Worm (Caenorhabditis elegans) whole organism, midembryonic: Measurements from ENCODE around the gene Y49F6B.8.

Experiments
- T22C8.4 ChIP-seq: fragments of 200-800 bp; sonication (Bioruptor generic); IDR thresholded peaks from 2 replicates; pipeline ENCODE4 v1.3.6; 2022; ENCODE audit warnings: missing genetic modification characterization, missing compliant biosample characterization
- cog-1 ChIP-seq: sonication (generic microtip); optimal IDR thresholded peaks from 2 replicates; lab custom pipeline; 2016; ENCODE audit warnings: missing genetic modification characterization, missing compliant biosample characterization
- flt-1 ChIP-seq: fragments of 200-800 bp; sonication (Bioruptor generic); IDR thresholded peaks from 2 replicates; pipeline ENCODE4 v1.3.6; 2022; ENCODE audit warnings: missing genetic modification characterization, missing compliant biosample characterization
- klf-2 ChIP-seq: fragments of 200-800 bp; sonication (Bioruptor generic); conservative IDR thresholded peaks from 2 replicates; pipeline ENCODE4 v1.3.6; 2022; ENCODE audit warnings: missing genetic modification reagents, missing genetic modification characterization, missing compliant biosample characterization
- med-1 ChIP-seq: sonication (generic microtip); optimal IDR thresholded peaks from 2 replicates; lab custom pipeline; 2017; ENCODE audit warnings: missing genetic modification characterization, mild to moderate bottlenecking, missing compliant biosample characterization, antibody characterized with exemption, missing genetic modification reagents; ENCODE audit not compliant: insufficient read depth
- ref-1 ChIP-seq: fragments of 200-800 bp; sonication (Bioruptor generic); conservative IDR thresholded peaks from 2 replicates; pipeline ENCODE4 v1.3.6; 2022; ENCODE audit warnings: missing genetic modification reagents, missing genetic modification characterization, missing compliant biosample characterization
- tab-1 ChIP-seq: fragments of 200-800 bp; sonication (Bioruptor generic); IDR thresholded peaks from 2 replicates; pipeline ENCODE4 v1.3.6; 2022; ENCODE audit warnings: missing genetic modification characterization, missing compliant biosample characterization
- ztf-23 ChIP-seq: fragments of 200-800 bp; sonication (Bioruptor generic); IDR thresholded peaks from 2 replicates; pipeline ENCODE4 v1.3.6; 2022; ENCODE audit warnings: missing genetic modification reagents, missing genetic modification characterization, missing compliant biosample characterization
- ztf-29 ChIP-seq: fragments of 200-800 bp; sonication (Bioruptor generic); IDR thresholded peaks from 2 replicates; pipeline ENCODE4 v1.3.6; 2022; ENCODE audit warnings: missing genetic modification reagents, missing genetic modification characterization, missing compliant biosample characterization

The Y49F6B.8 gene

ce11 chrII:3481584-3481983 is at the start of gene Y49F6B.8:
Y49F6B.8 (minus strand) TSS chrII:3481684.
- TF ChIP-seq tab-1 (GFP tag; lab: Robert Waterston, UW) (no peak), med-1 (no peak), klf-2 (GFP tag; lab: Robert Waterston, UW) (no peak), T22C8.4 (GFP tag; lab: Robert Waterston, UW) (no peak), flt-1 (GFP tag; lab: Robert Waterston, UW) (no peak), cog-1 (tag; lab: Kevin White, UChicago) (no peak)

DNA sequence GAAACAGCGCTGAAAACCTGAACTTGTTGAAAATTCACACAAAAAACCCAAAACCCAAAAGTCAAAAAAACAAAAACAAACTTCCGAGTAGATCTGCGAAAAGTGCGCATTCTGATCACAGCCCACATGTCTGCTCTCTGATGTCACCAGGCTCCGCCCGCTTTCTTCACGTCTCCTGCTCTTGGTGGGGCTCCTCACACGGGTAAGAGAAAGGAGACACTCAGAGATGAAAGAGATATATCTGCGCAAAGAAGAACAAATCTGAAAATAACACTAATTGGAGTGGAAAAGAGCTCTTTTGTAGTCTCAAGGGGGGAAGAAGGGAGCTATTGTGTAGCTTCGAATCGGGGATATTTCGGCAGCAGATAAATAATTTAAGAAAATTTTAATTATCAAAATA is 46.8 kb upstream of the Y49F6B.8 start, which contains the start of gene ncs-6:
Gene ncs-6 (minus strand): TSS at position 261 of the 400 bp plus-strand sequence.
- TF ChIP-seq ztf-29 (no peak), ref-1 (no peak), klf-2 (GFP tag; lab: Robert Waterston, UW) (no peak), med-1 (no peak), ztf-23 (GFP tag; lab: Robert Waterston, UW) (no peak)

ce11 chrII:3527460-3527859 is 46.0 kb upstream of the Y49F6B.8 start:
- no peak for TF ChIP-seq tab-1 (GFP tag; lab: Robert Waterston, UW)
- no peak for TF ChIP-seq T22C8.4 (GFP tag; lab: Robert Waterston, UW)
- TF ChIP-seq ref-1, result no peak
- no peak for TF ChIP-seq klf-2 (GFP tag; lab: Robert Waterston, UW)
- no peak for TF ChIP-seq flt-1 (GFP tag; lab: Robert Waterston, UW)

- TF ChIP-seq ztf-23 (GFP tag; lab: Robert Waterston, UW) (no peak), ztf-29 (no peak), klf-2 (GFP tag; lab: Robert Waterston, UW) (no peak), cog-1 (tag; lab: Kevin White, UChicago) (no peak), ref-1 (no peak), flt-1 (GFP tag; lab: Robert Waterston, UW) (no peak), T22C8.4 (GFP tag; lab: Robert Waterston, UW) (no peak), tab-1 (GFP tag; lab: Robert Waterston, UW) (no peak), med-1 (no peak)
Measured at ce11 chrII:3524097-3524496, 42.6 kb upstream of the Y49F6B.8 start, which contains the start of gene col-72. col-72 (minus strand) TSS chrII:3524197.

DNA sequence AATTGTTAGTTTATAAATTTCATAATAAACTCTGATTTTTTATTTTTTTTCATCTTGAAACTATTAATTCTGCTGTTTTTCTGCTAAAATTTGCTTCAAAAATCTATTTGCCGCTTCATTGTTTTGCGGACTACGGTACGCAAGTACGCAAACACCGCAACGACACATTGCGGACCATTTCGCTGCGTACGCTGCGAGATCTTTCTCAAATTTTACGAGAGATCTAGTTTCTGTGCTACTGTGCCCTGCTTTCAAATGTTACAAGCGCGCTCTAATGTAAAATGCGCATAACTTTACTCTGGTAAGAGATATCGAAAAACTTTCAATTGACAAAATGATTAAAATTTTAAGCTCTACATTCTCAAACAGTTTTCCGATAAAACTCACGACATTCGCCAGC is 42.1 kb upstream of the Y49F6B.8 start:
- peak; percentile 74 for TF ChIP-seq flt-1 (GFP tag; lab: Robert Waterston, UW)

DNA sequence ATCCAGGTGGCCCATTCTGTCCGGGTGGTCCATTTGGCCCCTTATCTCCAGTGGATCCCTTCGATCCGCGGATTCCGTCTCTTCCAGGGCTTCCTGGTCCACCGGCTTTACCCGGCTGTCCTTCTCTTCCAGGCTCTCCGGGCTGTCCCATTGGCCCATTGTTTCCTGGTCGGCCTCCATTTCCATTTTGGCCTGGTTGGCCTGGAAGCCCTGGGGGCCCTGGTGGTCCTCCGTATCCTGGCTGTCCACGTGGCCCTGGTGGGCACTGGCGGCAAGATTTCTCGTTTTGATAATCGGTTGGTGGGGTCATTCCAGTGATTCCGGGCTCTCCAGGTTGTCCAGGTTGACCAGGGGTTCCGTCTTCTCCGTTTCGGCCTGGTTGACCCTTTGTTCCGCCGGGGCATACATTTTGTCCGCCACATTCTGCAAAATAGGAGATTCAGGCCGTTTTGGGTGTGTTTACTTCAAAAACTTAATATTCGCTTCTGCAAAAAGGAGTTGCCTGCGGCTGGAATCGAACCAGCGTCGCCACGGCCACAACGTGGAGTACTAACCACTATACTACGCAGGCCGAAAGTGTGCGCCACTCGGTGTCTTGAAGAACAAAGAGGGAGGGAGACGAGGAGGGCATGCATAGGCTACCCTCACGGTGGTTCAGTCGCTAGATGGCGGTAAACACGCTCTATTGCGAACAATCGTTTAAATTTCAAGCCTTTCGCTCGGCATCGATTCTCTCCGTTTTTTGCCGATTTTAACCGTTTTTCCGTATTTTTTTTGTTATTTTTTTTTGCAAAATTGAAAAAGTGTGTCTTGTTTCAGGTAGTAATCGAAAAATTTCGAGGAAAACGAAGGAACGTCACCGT is 39.7 kb upstream of the Y49F6B.8 start, which contains the start of gene W09G10.9:
Gene W09G10.9 (plus strand): TSS at position 813 of the 863 bp plus-strand sequence.
- TF ChIP-seq ztf-23 (GFP tag; lab: Robert Waterston, UW), result peak; percentile 93
- TF ChIP-seq klf-2 (GFP tag; lab: Robert Waterston, UW), result peak; percentile 91
- peak; percentile 92 for TF ChIP-seq T22C8.4 (GFP tag; lab: Robert Waterston, UW)
- peak; percentile 43 for TF ChIP-seq med-1
- TF ChIP-seq cog-1 (tag; lab: Kevin White, UChicago), result peak; percentile 4
- peak; percentile 89 for TF ChIP-seq ref-1
- peak; percentile 95 for TF ChIP-seq flt-1 (GFP tag; lab: Robert Waterston, UW)
- TF ChIP-seq tab-1 (GFP tag; lab: Robert Waterston, UW), result peak; percentile 96
- TF ChIP-seq ztf-29, result peak; percentile 87

DNA sequence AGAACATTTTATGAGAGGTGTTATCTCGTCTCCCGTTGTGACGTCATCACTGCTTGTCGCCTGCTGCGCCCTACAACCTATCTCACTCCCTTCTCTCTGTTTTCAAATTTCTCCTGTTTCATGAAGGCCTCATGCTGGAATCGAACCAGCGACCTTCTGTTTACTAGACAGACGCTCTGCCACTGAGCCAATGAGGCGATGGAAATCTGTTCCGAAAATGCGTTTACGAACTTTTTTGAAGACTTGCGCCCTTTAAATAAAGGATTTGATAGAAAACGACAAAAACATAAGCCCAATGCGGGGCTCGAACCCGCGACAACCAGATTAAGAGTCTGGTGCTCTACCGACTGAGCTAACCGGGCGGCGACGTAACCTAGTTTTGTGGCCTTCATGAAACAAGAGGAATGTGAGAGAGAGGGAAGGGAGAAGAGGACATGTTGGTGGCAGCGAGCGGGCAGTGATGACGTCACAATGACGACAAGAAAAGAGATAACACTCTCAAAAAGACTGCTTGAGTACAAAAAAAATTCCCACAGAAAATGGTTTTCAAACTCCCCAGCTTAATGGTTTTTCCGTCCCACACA is 37.6 kb upstream of the Y49F6B.8 start, which contains the start of gene clec-126:
Gene clec-126 (plus strand): TSS at position 534 of the 584 bp plus-strand sequence.
- peak; percentile 86; the same call in 1 of the 2 replicates for TF ChIP-seq ztf-29
- peak; percentile 93 for TF ChIP-seq flt-1 (GFP tag; lab: Robert Waterston, UW)
- peak; percentile 87 for TF ChIP-seq cog-1 (tag; lab: Kevin White, UChicago)
- TF ChIP-seq T22C8.4 (GFP tag; lab: Robert Waterston, UW), result peak; percentile 88
- TF ChIP-seq tab-1 (GFP tag; lab: Robert Waterston, UW), result peak; percentile 89
- TF ChIP-seq ztf-23 (GFP tag; lab: Robert Waterston, UW), result peak; percentile 87; the same call in 1 of the 2 replicates
- TF ChIP-seq klf-2 (GFP tag; lab: Robert Waterston, UW), result peak; percentile 84
- peak; percentile 62 for TF ChIP-seq med-1
- TF ChIP-seq ref-1, result peak; percentile 81

- TF ChIP-seq ztf-23 (GFP tag; lab: Robert Waterston, UW), result no peak
- TF ChIP-seq flt-1 (GFP tag; lab: Robert Waterston, UW), result no peak
Measured at ce11 chrII:3516175-3516574, 34.7 kb upstream of the Y49F6B.8 start.

DNA sequence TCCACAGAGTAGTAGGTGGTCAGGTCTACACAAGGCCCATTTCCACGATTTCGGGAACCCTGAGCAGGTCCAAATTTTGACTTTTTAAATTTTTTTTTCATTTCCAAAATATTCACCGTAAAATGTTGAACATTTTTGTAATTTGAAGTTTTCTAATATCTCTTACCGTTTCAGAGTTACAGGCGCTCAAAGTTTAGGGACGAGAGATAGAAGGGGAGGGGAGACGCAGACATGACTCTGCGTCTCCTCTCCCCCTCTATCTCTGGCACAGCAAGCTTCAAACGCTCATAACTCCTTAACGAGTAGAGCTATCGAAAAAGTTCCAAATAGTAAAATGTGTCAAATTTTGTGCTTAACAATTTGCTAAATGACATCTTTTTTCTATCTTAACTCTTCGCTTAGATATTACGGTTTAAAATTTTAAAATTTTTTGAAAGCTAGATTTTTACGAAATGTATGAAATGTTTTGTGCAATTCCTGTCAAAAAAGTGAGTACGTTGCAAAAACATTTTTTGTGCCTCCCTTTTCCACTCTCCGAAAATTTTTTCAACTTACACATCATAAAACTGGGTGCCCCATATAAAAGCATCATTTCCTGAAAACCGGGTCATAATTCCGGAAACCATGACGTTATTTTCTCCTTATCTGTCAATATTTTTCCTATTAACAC is 34.0 kb upstream of the Y49F6B.8 start, which contains the start of the genes Y49F6B.14 and clec-125:
Gene Y49F6B.14 (minus strand): TSS at position 101 of the 670 bp plus-strand sequence.
Gene clec-125 (plus strand): TSS at position 620 of the 670 bp plus-strand sequence.
- TF ChIP-seq T22C8.4 (GFP tag; lab: Robert Waterston, UW) (no peak), cog-1 (tag; lab: Kevin White, UChicago) (no peak), klf-2 (GFP tag; lab: Robert Waterston, UW) (no peak), med-1 (no peak), tab-1 (GFP tag; lab: Robert Waterston, UW) (no peak), ref-1 (no peak), ztf-23 (GFP tag; lab: Robert Waterston, UW) (no peak), ztf-29 (no peak), flt-1 (GFP tag; lab: Robert Waterston, UW) (no peak)
